Worm (Caenorhabditis elegans): ENCODE measurements around the gene grl-28.

Gene grl-28

ce11 chrV:3583622-3584021, 32.0 kb upstream of the grl-28 start:
- TF ChIP-seq nhr-20 (tag; optimal IDR thresholded peaks at IDR 0.05) (no peak), ces-1 (GFP tag; optimal IDR thresholded peaks at IDR 0.05) (no peak), nhr-237 (tag; optimal IDR thresholded peaks at IDR 0.05) (no peak), aha-1 (tag; optimal IDR thresholded peaks at IDR 0.05) (no peak), C34B4.2 (tag; optimal IDR thresholded peaks at IDR 0.05) (no peak), nhr-85 (tag) (no peak), mab-9 (GFP tag; IDR thresholded peaks at IDR 0.05) (no peak), unc-86 (tag; optimal IDR thresholded peaks at IDR 0.05) (no peak), mep-1 (tag; optimal IDR thresholded peaks at IDR 0.05) (no peak), zag-1 (tag; optimal IDR thresholded peaks at IDR 0.05) (no peak), skn-1 (tag; optimal IDR thresholded peaks at IDR 0.05) (no peak), efl-3 (GFP tag; optimal IDR thresholded peaks at IDR 0.05) (no peak), ztf-4 (tag; optimal IDR thresholded peaks at IDR 0.05) (no peak), vab-15 (tag; optimal IDR thresholded peaks at IDR 0.05) (no peak), ceh-90 (tag; optimal IDR thresholded peaks at IDR 0.05) (no peak), fkh-10 (GFP tag; optimal IDR thresholded peaks at IDR 0.05) (no peak), ztf-11 (tag; optimal IDR thresholded peaks at IDR 0.05) (no peak)

DNA sequence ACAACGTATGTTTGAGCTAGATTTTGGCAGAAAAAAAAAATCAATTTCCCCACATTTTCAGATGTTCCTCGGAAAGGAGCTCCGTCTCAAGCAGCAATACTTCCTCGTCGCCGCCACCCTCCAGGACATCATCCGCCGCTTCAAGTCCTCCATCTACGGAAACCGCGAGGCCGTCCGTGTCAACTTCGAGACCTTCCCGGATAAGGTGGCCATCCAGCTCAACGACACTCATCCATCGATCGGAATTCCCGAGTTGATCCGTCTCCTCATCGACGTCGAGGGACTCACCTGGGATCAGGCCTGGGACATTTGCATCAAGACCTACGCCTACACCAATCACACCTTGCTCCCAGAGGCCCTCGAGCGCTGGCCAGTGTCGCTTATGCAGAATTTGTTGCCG, 31.0 kb upstream of the grl-28 start:
- TF ChIP-seq egl-27 (tag; optimal IDR thresholded peaks at IDR 0.05): no peak
- no peak for TF ChIP-seq sup-37 (GFP tag; optimal IDR thresholded peaks at IDR 0.05)
- no peak for TF ChIP-seq mdl-1 (tag; optimal IDR thresholded peaks at IDR 0.05)
- TF ChIP-seq lir-3 (tag; optimal IDR thresholded peaks at IDR 0.05; ENCODE audit: poor library complexity): no peak
- TF ChIP-seq ceh-63 (GFP tag; optimal IDR thresholded peaks at IDR 0.05): no peak
- TF ChIP-seq hlh-4 (tag; optimal IDR thresholded peaks at IDR 0.05): no peak
- no peak for TF ChIP-seq efl-1 (optimal IDR thresholded peaks at IDR 0.05)
- no peak for TF ChIP-seq efl-1 (GFP tag; optimal IDR thresholded peaks at IDR 0.05 in 1 of 2)
- no peak for TF ChIP-seq irx-1 (tag; optimal IDR thresholded peaks at IDR 0.05)
- TF ChIP-seq unc-98 (GFP tag; IDR thresholded peaks at IDR 0.05): no peak

DNA sequence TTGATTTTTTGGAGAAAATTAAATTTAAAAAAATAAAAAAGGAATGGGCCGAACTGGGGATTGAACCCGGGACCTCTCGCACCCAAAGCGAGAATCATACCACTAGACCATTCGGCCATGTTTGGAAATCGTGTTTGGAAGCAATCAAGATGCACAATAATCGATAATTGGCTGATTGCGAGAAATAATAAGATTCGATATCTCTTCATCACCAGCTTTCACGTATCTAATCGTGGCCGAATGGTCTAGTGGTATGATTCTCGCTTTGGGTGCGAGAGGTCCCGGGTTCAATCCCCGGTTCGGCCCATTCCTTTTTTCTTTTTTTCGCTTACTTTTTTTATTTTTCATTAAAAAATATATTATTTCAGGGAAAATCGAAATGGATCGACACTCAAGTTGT, 30.4 kb upstream of the grl-28 start:
- TF ChIP-seq grh-1 (GFP tag; IDR thresholded peaks at IDR 0.05) (no peak), mef-2 (tag; optimal IDR thresholded peaks at IDR 0.05) (no peak), elt-2 (tag; optimal IDR thresholded peaks at IDR 0.05) (no peak), skn-1 (tag; optimal IDR thresholded peaks at IDR 0.05) (no peak), nhr-85 (tag) (peak; percentile 36), nhr-71 (tag; optimal IDR thresholded peaks at IDR 0.05) (peak; percentile 15)

DNA sequence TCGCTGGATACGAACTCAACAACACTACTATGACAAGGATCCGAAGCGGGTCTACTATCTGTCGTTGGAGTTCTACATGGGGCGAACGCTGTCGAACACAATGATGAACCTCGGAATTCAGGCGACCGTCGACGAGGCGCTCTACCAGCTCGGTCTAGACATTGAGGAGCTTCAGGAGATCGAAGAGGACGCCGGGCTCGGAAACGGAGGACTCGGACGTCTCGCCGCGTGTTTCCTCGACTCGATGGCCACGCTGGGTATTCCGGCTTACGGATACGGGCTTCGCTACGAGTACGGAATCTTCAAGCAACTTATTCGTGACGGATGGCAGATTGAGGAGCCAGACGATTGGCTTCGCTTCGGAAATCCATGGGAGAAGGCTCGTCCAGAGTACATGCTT, 30.0 kb upstream of the grl-28 start:
- TF ChIP-seq pax-3 (tag; optimal IDR thresholded peaks at IDR 0.05) (no peak), vab-15 (tag; optimal IDR thresholded peaks at IDR 0.05) (no peak), nhr-20 (tag; optimal IDR thresholded peaks at IDR 0.05) (no peak), lin-15B (tag; optimal IDR thresholded peaks at IDR 0.05) (no peak), unc-30 (tag; optimal IDR thresholded peaks at IDR 0.05) (no peak), jun-1 (tag; optimal IDR thresholded peaks at IDR 0.05) (no peak), unc-130 (tag; optimal IDR thresholded peaks at IDR 0.05) (no peak), ceh-8 (GFP tag; optimal IDR thresholded peaks at IDR 0.05) (no peak), C04F5.9 (tag; optimal IDR thresholded peaks at IDR 0.05) (no peak)

DNA sequence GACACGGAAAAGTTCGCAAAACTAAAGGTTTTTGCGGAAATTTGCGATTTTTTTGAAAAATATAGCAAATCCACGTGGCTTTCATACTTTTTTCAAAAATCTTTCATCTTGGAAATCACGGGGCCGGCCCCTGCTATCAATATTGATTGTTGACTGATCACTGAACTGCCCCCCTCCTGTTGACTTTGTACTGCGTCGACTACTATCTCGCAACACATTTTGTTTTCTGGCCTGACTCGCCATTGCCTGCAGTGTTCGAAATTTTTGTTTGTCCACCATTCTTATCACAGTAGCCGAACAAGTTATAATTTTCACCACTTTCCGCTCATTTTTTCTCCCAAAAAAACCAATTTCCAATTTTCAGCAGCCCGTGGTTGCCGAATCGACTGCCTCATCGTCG, 29.4 kb upstream of the grl-28 start:
- TF ChIP-seq efl-3 (GFP tag; optimal IDR thresholded peaks at IDR 0.05) (no peak), mdl-1 (tag; optimal IDR thresholded peaks at IDR 0.05) (peak in 1 of 2 experiments; percentile 9), nhr-71 (tag; optimal IDR thresholded peaks at IDR 0.05) (peak; percentile 6)
